Fruit fly (Drosophila melanogaster) whole organism, prepupa: ENCODE data around the gene Cp7Fa.

Experiments
- CG11902 ChIP-seq: fragments of 200-800 bp; sonication (Bioruptor generic); optimal IDR thresholded peaks from 3 replicates; lab custom pipeline; 2016; ENCODE audit warnings: missing biosample characterization, missing genetic modification characterization
- CG16779 ChIP-seq: fragments of 200-800 bp; sonication (Bioruptor generic); optimal IDR thresholded peaks from 3 replicates; lab custom pipeline; 2017; ENCODE audit warnings: missing biosample characterization, mild to moderate bottlenecking, missing genetic modification characterization
- Ets21C ChIP-seq: fragments of 200-800 bp; sonication (Bioruptor generic); optimal IDR thresholded peaks from 3 replicates; lab custom pipeline; 2016; ENCODE audit warnings: missing biosample characterization, missing genetic modification characterization
- Lpt ChIP-seq: fragments of 200-800 bp; sonication (Bioruptor generic); optimal IDR thresholded peaks from 3 replicates; lab custom pipeline; 2016; ENCODE audit warnings: missing biosample characterization, missing genetic modification characterization
- OdsH ChIP-seq: fragments of 200-800 bp; sonication (Bioruptor generic); optimal IDR thresholded peaks from 3 replicates; lab custom pipeline; 2016; ENCODE audit warnings: missing biosample characterization, missing genetic modification characterization
- cyc ChIP-seq: fragments of 200-800 bp; sonication (Bioruptor generic); optimal IDR thresholded peaks from 3 replicates; lab custom pipeline; 2016; ENCODE audit warnings: missing biosample characterization, missing genetic modification characterization
- fkh ChIP-seq: fragments of 200-800 bp; sonication (Bioruptor generic); optimal IDR thresholded peaks from 3 replicates; lab custom pipeline; 2017; ENCODE audit warnings: missing biosample characterization, mild to moderate bottlenecking, missing genetic modification characterization, moderate library complexity
- pdm3 ChIP-seq: fragments of 200-800 bp; sonication (Bioruptor generic); optimal IDR thresholded peaks from 3 replicates; lab custom pipeline; 2016; ENCODE audit warnings: missing biosample characterization, missing genetic modification characterization
- salr ChIP-seq, 2 experiments: fragments of 200-800 bp; sonication (Bioruptor generic); optimal IDR thresholded peaks; 3 replicates each; lab custom pipeline; 2016 to 2018; ENCODE audit warnings: missing biosample characterization in 2 of 2, missing genetic modification characterization in 2 of 2, mild to moderate bottlenecking in 1 of 2

DNA sequence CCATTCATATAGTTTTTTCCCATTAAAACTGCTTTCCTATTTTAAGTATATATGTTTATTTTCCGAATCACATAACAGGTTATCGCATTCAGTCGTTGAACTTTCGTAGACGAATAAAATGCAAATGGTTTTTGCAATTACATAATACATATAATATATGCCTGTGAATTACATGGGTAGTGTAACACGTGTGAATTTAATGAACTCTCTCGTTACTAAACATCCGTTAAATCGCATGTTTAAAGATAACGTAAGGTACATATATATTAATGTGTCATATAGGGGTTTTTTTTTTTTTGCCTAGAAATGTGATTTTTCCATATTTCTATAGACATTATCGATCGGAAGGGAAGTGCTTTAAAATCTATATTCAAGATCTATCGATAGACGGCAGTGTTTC lies 1.1 kb upstream of the Cp7Fa start:
- TF ChIP-seq Lpt (GFP tag; lab: Kevin White, UChicago) (no peak), salr (GFP tag; optimal IDR thresholded peaks at IDR 0.05; lab: Kevin White, UChicago) (no peak), fkh (GFP tag; lab: Kevin White, UChicago) (no peak), Ets21C (GFP tag; lab: Kevin White, UChicago) (no peak), pdm3 (GFP tag; lab: Kevin White, UChicago) (no peak), CG16779 (tag; lab: Kevin White, UChicago) (no peak), CG11902 (GFP tag; lab: Kevin White, UChicago) (no peak), OdsH (GFP tag; lab: Kevin White, UChicago) (no peak), cyc (GFP tag; lab: Kevin White, UChicago) (no peak)
